Worm (Caenorhabditis elegans): ENCODE results near the gene T06A10.107.
"Not testable (repeated sequence)": the region's sequence is repeated elsewhere in the genome, so short reads cannot be mapped to it uniquely, and the experiment has no call there.

DNA sequence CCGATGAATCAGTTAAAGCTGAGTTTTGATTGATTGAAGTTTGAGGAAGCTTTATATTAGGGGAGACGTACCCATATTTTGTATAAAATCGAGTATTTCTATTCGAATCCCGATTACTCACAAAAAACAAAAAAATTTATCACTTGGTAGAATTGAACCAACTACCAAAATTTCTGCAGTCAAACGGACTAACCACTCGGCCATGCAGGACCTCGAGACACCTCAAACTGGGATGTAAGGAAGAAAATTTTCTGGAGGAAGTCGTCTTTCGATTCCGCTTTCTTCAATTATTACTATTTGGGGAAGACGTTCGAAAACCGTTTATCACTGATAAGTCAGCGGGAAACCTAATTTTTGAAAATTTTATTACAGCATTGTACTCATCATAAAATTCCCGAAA, 23.8 kb upstream of the T06A10.107 start:
- TF ChIP-seq ceh-82 (tag; optimal IDR thresholded peaks at IDR 0.05); fos-1 (tag; optimal IDR thresholded peaks at IDR 0.05); aly-2 (tag; optimal IDR thresholded peaks at IDR 0.05); nhr-76 (tag; optimal IDR thresholded peaks at IDR 0.05); mep-1 (tag; optimal IDR thresholded peaks at IDR 0.05); lin-13 (GFP tag; optimal IDR thresholded peaks at IDR 0.05); skn-1 (tag; optimal IDR thresholded peaks at IDR 0.05); aha-1 (tag); attf-4 (tag; optimal IDR thresholded peaks at IDR 0.05); madf-5 (GFP tag; IDR thresholded peaks at IDR 0.05); ZK337.2 (GFP tag; IDR thresholded peaks at IDR 0.05); nhr-28 (tag; optimal IDR thresholded peaks at IDR 0.05); hmg-1.1 (GFP tag; IDR thresholded peaks at IDR 0.05); F44E2.7 (GFP tag; IDR thresholded peaks at IDR 0.05): not testable (repeated sequence)
